Fruit fly (Drosophila melanogaster): ENCODE data around the gene Tango6.

Tango6 gene

dm6 chr2L:18921246-18921645 is 47.6 kb upstream of the Tango6 start (continued):
- TF ChIP-seq CG11504 (tag; optimal IDR thresholded peaks at IDR 0.05) (peak; percentile 67), sens-2 (GFP tag; IDR thresholded peaks at IDR 0.05) (peak; percentile 25; the same call in 1 of the 2 replicates), CG13296 (GFP tag; optimal IDR thresholded peaks at IDR 0.05) (no peak), CG42726 (GFP tag; IDR thresholded peaks at IDR 0.05; ENCODE audit: partially characterized antibody) (no peak), MESR4 (GFP tag; optimal IDR thresholded peaks at IDR 0.05) (no peak), ranshi (GFP tag; IDR thresholded peaks at IDR 0.05) (no peak), CG6689 (GFP tag; IDR thresholded peaks at IDR 0.05) (peak; percentile 41; the same call in 1 of the 2 replicates), CG17385 (GFP tag; optimal IDR thresholded peaks at IDR 0.05) (peak; percentile 13), CG3163 (GFP tag; optimal IDR thresholded peaks at IDR 0.05) (no peak), CG16779 (GFP tag; IDR thresholded peaks at IDR 0.05) (no peak), CG10979 (tag; optimal IDR thresholded peaks at IDR 0.05) (peak; percentile 78), dysf (GFP tag; IDR thresholded peaks at IDR 0.05) (0 out of 3 replicates have a peak, but pooled peaks have one; percentile 35), CG4617 (GFP tag; optimal IDR thresholded peaks at IDR 0.05; ENCODE audit: borderline replicate concordance) (no peak), CG18262 (tag; optimal IDR thresholded peaks at IDR 0.05) (peak; percentile 79), bab2 (GFP tag; optimal IDR thresholded peaks at IDR 0.05) (peak; percentile 47), D19A (tag; optimal IDR thresholded peaks at IDR 0.05) (peak; percentile 67), CG7372 (GFP tag; IDR thresholded peaks at IDR 0.05) (no peak), Sry-β (GFP tag; optimal IDR thresholded peaks at IDR 0.05) (peak; percentile 37), sob (GFP tag; IDR thresholded peaks at IDR 0.05) (peak; percentile 44; the same call in 1 of the 2 replicates), hbn (GFP tag; IDR thresholded peaks at IDR 0.05; ENCODE audit: partially characterized antibody) (no peak), Camta (GFP tag; optimal IDR thresholded peaks at IDR 0.05) (peak; percentile 21), CG3407 (GFP tag; optimal IDR thresholded peaks at IDR 0.05) (peak; percentile 0), CG3726 (GFP tag; IDR thresholded peaks at IDR 0.05) (no peak), Hr3 (GFP tag; optimal IDR thresholded peaks at IDR 0.05) (peak; percentile 25), gem (tag; optimal IDR thresholded peaks at IDR 0.05) (peak; percentile 80), CG11456 (GFP tag; IDR thresholded peaks at IDR 0.05) (0 out of 3 replicates have a peak, but pooled peaks have one; percentile 7), CG8924 (tag; optimal IDR thresholded peaks at IDR 0.05) (peak; percentile 39), CG11247 (GFP tag; IDR thresholded peaks at IDR 0.05) (no peak), fd102C (GFP tag; optimal IDR thresholded peaks at IDR 0.05) (peak; percentile 54), CG4820 (GFP tag; optimal IDR thresholded peaks at IDR 0.05) (peak; percentile 66), lov (optimal IDR thresholded peaks at IDR 0.05) (no peak), lov (GFP tag; IDR thresholded peaks at IDR 0.05) (0 out of 3 replicates have a peak, but pooled peaks have one; percentile 54), lmd (GFP tag; IDR thresholded peaks at IDR 0.05) (peak; percentile 41; the same call in 1 of the 2 replicates), CG6813 (GFP tag; optimal IDR thresholded peaks at IDR 0.05) (peak; percentile 39), CG12236 (GFP tag; optimal IDR thresholded peaks at IDR 0.05) (peak; percentile 23), CG7556 (GFP tag; optimal IDR thresholded peaks at IDR 0.05) (peak; percentile 45), odd (GFP tag; optimal IDR thresholded peaks at IDR 0.05) (no peak), psq (GFP tag; optimal IDR thresholded peaks at IDR 0.05) (no peak), CG34376 (GFP tag; optimal IDR thresholded peaks at IDR 0.05) (no peak), CG11723 (GFP tag; optimal IDR thresholded peaks at IDR 0.05) (no peak), CG11696 (GFP tag; IDR thresholded peaks at IDR 0.05) (no peak), lilli (GFP tag; optimal IDR thresholded peaks at IDR 0.05) (peak; percentile 38), jigr1 (GFP tag; IDR thresholded peaks at IDR 0.05) (no peak), Nf-YB (GFP tag; optimal IDR thresholded peaks at IDR 0.05) (peak; percentile 34), CG18476 (GFP tag; optimal IDR thresholded peaks at IDR 0.05) (peak; percentile 44), insv (GFP tag; optimal IDR thresholded peaks at IDR 0.05) (no peak), PHDP (tag; optimal IDR thresholded peaks at IDR 0.05) (peak; percentile 23), twi (tag; optimal IDR thresholded peaks at IDR 0.05) (peak; percentile 32), z (GFP tag; IDR thresholded peaks at IDR 0.05) (no peak), CG4328 (GFP tag; optimal IDR thresholded peaks at IDR 0.05) (no peak), CG12942 (GFP tag; optimal IDR thresholded peaks at IDR 0.05) (peak; percentile 19)
